Fruit fly (Drosophila melanogaster) whole organism, wandering third instar larva: ENCODE results near the gene myd.

Experiments
- CrebA ChIP-seq: fragments of 200-800 bp; sonication (Bioruptor generic); optimal IDR thresholded peaks from 2 replicates; lab custom pipeline; 2016; ENCODE audit warnings: missing biosample characterization, mild to moderate bottlenecking, missing genetic modification characterization, borderline replicate concordance
- Dfd ChIP-seq: fragments of >200 bp; optimal IDR thresholded peaks from 2 replicates; lab custom pipeline; 2017; ENCODE audit warnings: missing biosample characterization, missing genetic modification characterization
- Dif ChIP-seq: fragments of 200-275, 200-300 bp; sonication (Bioruptor generic); optimal IDR thresholded peaks from 2 replicates; lab custom pipeline; 2018; ENCODE audit warnings: missing biosample characterization, missing genetic modification characterization; ENCODE audit not compliant: partially characterized antibody
- HLH106 ChIP-seq: fragments of 200-800 bp; optimal IDR thresholded peaks from 3 replicates; lab custom pipeline; 2019; ENCODE audit warnings: missing biosample characterization, mild to moderate bottlenecking, missing genetic modification characterization, moderate library complexity
- Hnf4 ChIP-seq: fragments of 200-800 bp; sonication (Bioruptor generic); optimal IDR thresholded peaks from 2 replicates; lab custom pipeline; 2016; ENCODE audit warnings: missing biosample characterization, mild to moderate bottlenecking, missing genetic modification characterization
- Hr78 ChIP-seq: fragments of >200 bp; optimal IDR thresholded peaks from 2 replicates; lab custom pipeline; 2017; ENCODE audit warnings: missing biosample characterization, missing genetic modification characterization
- Jra ChIP-seq: sonication (Bioruptor generic); optimal IDR thresholded peaks from 2 replicates; lab custom pipeline; 2016; ENCODE audit warnings: missing biosample characterization, missing genetic modification characterization
- Mio ChIP-seq: sonication (Bioruptor generic); optimal IDR thresholded peaks from 2 replicates; lab custom pipeline; 2016; ENCODE audit warnings: missing biosample characterization, missing genetic modification characterization
- Myc ChIP-seq: fragments of >200 bp; optimal IDR thresholded peaks from 2 replicates; lab custom pipeline; 2017
- OdsH ChIP-seq: fragments of 200-800 bp; sonication (Bioruptor generic); optimal IDR thresholded peaks from 2 replicates; lab custom pipeline; 2016; ENCODE audit warnings: missing biosample characterization, mild to moderate bottlenecking, missing genetic modification characterization
- Rel ChIP-seq, 2 experiments: fragments of 200-800 bp; sonication (Bioruptor generic) in 1 of 2; optimal IDR thresholded peaks; 2 replicates in 1 of 2; 3 replicates in 1 of 2; lab custom pipeline; 2016 to 2019; ENCODE audit warnings: mild to moderate bottlenecking in 2 of 2, missing biosample characterization in 2 of 2, missing genetic modification characterization in 2 of 2, moderate library complexity in 1 of 2
- Sp1 ChIP-seq: fragments of 200-800 bp; sonication (Bioruptor generic); optimal IDR thresholded peaks from 3 replicates; lab custom pipeline; 2019; ENCODE audit warnings: missing biosample characterization, mild to moderate bottlenecking, missing genetic modification characterization, moderate library complexity
- Vsx2 ChIP-seq: fragments of 200-300, 225-300 bp; sonication (Bioruptor generic); optimal IDR thresholded peaks from 2 replicates; lab custom pipeline; 2018; ENCODE audit warnings: missing biosample characterization, missing genetic modification characterization; ENCODE audit not compliant: partially characterized antibody
- br ChIP-seq: fragments of 200-800 bp; sonication (Bioruptor generic); optimal IDR thresholded peaks from 2 replicates; lab custom pipeline; 2016; ENCODE audit warnings: missing biosample characterization, missing genetic modification characterization
- brk ChIP-seq: fragments of 200-800 bp; sonication (Bioruptor generic); optimal IDR thresholded peaks from 2 replicates; lab custom pipeline; 2016; ENCODE audit warnings: missing biosample characterization, mild to moderate bottlenecking, missing genetic modification characterization
- dl ChIP-seq, 2 experiments: fragments of 175-275, 200-275 bp in 1 of 2; fragments of 200-275 bp in 1 of 2; sonication (Bioruptor generic); optimal IDR thresholded peaks; lab custom pipeline; 2018; ENCODE audit warnings: mild to moderate bottlenecking in 2 of 2, missing biosample characterization in 2 of 2, missing genetic modification characterization in 2 of 2, moderate library complexity in 2 of 2; ENCODE audit not compliant: partially characterized antibody in 2 of 2, insufficient read depth in 1 of 2
- dmrt93B ChIP-seq: fragments of 200-800 bp; sonication (Bioruptor generic); optimal IDR thresholded peaks from 2 replicates; lab custom pipeline; 2018; ENCODE audit warnings: missing biosample characterization, mild to moderate bottlenecking, missing genetic modification characterization
- dsf ChIP-seq: sonication (Bioruptor generic); optimal IDR thresholded peaks from 2 replicates; lab custom pipeline; 2016; ENCODE audit warnings: missing biosample characterization, missing genetic modification characterization, borderline replicate concordance
- ey ChIP-seq: fragments of 200-800 bp; sonication (Bioruptor generic); optimal IDR thresholded peaks from 2 replicates; lab custom pipeline; 2016; ENCODE audit warnings: missing biosample characterization, missing genetic modification characterization
- foxo ChIP-seq, 2 experiments: fragments of 200-800 bp; sonication (Bioruptor generic); optimal IDR thresholded peaks; 2 replicates in 1 of 2; 3 replicates in 1 of 2; lab custom pipeline; 2016 to 2017; ENCODE audit warnings: missing biosample characterization in 2 of 2, missing genetic modification characterization in 2 of 2
- fru ChIP-seq: fragments of 200-800 bp; sonication (Bioruptor generic); optimal IDR thresholded peaks from 3 replicates; lab custom pipeline; 2016; ENCODE audit warnings: missing biosample characterization, mild to moderate bottlenecking, missing genetic modification characterization
- h ChIP-seq: fragments of 200-800 bp; sonication (Bioruptor generic); optimal IDR thresholded peaks from 3 replicates; lab custom pipeline; 2016; ENCODE audit warnings: missing biosample characterization, mild to moderate bottlenecking, missing genetic modification characterization
- jim ChIP-seq: fragments of 175-275, 200-325 bp; sonication (Bioruptor generic); optimal IDR thresholded peaks from 2 replicates; lab custom pipeline; 2016; ENCODE audit warnings: missing biosample characterization, mild to moderate bottlenecking, missing genetic modification characterization
- lola ChIP-seq: fragments of >200 bp; optimal IDR thresholded peaks from 2 replicates; lab custom pipeline; 2017; ENCODE audit warnings: missing biosample characterization, missing genetic modification characterization
- pan ChIP-seq: fragments of >200 bp; optimal IDR thresholded peaks from 2 replicates; lab custom pipeline; 2017
- psq ChIP-seq: fragments of 200-800 bp; sonication (Bioruptor generic); optimal IDR thresholded peaks from 3 replicates; lab custom pipeline; 2017; ENCODE audit warnings: missing biosample characterization, mild to moderate bottlenecking, missing genetic modification characterization, moderate library complexity
- rgr ChIP-seq: fragments of 200-800 bp; sonication (Bioruptor generic); optimal IDR thresholded peaks from 3 replicates; lab custom pipeline; 2016; ENCODE audit warnings: missing biosample characterization, mild to moderate bottlenecking, missing genetic modification characterization
- tai ChIP-seq: sonication (Bioruptor generic); optimal IDR thresholded peaks from 2 replicates; lab custom pipeline; 2016; ENCODE audit warnings: missing biosample characterization, missing genetic modification characterization
- woc ChIP-seq: sonication (Bioruptor generic); optimal IDR thresholded peaks from 2 replicates; lab custom pipeline; 2016; ENCODE audit warnings: missing biosample characterization, mild to moderate bottlenecking, missing genetic modification characterization

The myd gene

DNA sequence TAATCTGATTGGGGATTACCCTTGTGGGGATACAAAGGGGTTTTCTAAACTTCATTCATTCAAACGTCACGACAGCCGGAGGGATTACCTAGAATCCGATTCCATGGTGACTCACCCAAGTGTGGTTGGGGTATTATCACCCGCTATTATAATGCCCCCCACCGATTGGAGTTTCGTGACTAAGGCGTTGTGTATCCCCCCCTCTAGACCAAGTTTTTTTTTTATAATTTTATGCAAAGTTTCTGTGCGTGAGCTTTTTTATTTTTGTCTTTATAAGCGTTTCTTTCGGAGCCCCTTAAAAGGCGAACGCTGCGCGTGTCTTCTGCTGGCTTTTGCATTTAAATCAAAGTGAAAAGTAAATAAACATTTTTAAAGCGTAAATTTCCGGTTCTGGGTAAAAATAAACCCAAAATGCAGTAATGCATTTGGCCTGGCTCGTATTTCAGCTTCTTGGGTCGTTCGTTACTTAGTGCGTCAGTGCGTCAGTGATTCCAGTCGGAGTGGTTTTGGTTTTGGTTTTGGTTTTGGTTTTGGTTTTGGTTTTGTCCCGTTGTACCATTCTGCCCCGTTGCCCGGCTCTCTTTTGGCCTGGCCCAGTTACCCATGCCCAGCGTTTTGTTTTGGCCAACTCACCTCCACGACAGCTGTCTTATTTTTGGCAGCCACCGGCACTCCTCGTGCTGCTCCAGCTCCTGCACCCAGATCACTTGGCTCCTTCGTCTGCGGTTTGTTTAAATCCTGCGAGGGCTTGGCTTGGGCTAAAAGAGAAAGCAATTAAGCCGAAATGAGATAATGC, 29.4 kb upstream of the myd start:
- no peak for TF ChIP-seq dmrt93B (GFP tag; lab: Kevin White, UChicago)
- no peak for TF ChIP-seq h (GFP tag; lab: Kevin White, UChicago)
- TF ChIP-seq brk (GFP tag; lab: Kevin White, UChicago) = no peak
- TF ChIP-seq Sp1 (GFP tag; lab: Kevin White, UChicago) = no peak
- peak; percentile 81 for TF ChIP-seq fru (GFP tag; lab: Kevin White, UChicago)
- no peak for TF ChIP-seq tai (GFP tag; lab: Kevin White, UChicago)

dm6 chr3R:19151848-19152787, 28.3 kb upstream of the myd start:
- peak; percentile 27 for TF ChIP-seq OdsH (GFP tag; lab: Kevin White, UChicago)
- no peak for TF ChIP-seq br (GFP tag; lab: Kevin White, UChicago)
- no peak for TF ChIP-seq psq (GFP tag; lab: Kevin White, UChicago)
- no peak for TF ChIP-seq fru (GFP tag; lab: Kevin White, UChicago)
- TF ChIP-seq Dfd = no peak
- no peak for TF ChIP-seq lola
- TF ChIP-seq ey (GFP tag; lab: Kevin White, UChicago) = no peak
- peak; percentile 60 for TF ChIP-seq rgr (GFP tag; lab: Kevin White, UChicago)
- TF ChIP-seq Vsx2 (GFP tag; lab: Kevin White, UChicago) = no peak
- TF ChIP-seq pan (lab: Kevin White, UChicago) = no peak
- no peak for TF ChIP-seq dl (GFP tag; optimal IDR thresholded peaks at IDR 0.05; lab: Kevin White, UChicago; ENCODE audit: insufficient read depth in 1 of 2, partially characterized antibody in 2 of 2)
- no peak for TF ChIP-seq dsf
- no peak for TF ChIP-seq CrebA
- TF ChIP-seq Mio = no peak
- peak; percentile 19 for TF ChIP-seq woc (GFP tag; lab: Kevin White, UChicago)
- TF ChIP-seq dmrt93B (GFP tag; lab: Kevin White, UChicago) = no peak
- TF ChIP-seq Sp1 (GFP tag; lab: Kevin White, UChicago) = peak; percentile 61
- no peak for TF ChIP-seq Hr78 (GFP tag; lab: Kevin White, UChicago)
- TF ChIP-seq Hnf4 (GFP tag; lab: Kevin White, UChicago) = no peak
- TF ChIP-seq jim (GFP tag; lab: Kevin White, UChicago) = no peak
- peak; percentile 11 for TF ChIP-seq Myc
- TF ChIP-seq Jra (GFP tag; lab: Kevin White, UChicago) = no peak
- TF ChIP-seq h (GFP tag; lab: Kevin White, UChicago) = peak; percentile 38
- TF ChIP-seq foxo (GFP tag; optimal IDR thresholded peaks at IDR 0.05; lab: Kevin White, UChicago) = peak in 1 of 2 experiments; percentile 54
- TF ChIP-seq HLH106 (tag; lab: Kevin White, UChicago) = peak; percentile 54
- TF ChIP-seq Rel (GFP tag; optimal IDR thresholded peaks at IDR 0.05; lab: Kevin White, UChicago) = no peak
- no peak for TF ChIP-seq Rel (tag; optimal IDR thresholded peaks at IDR 0.05; lab: Kevin White, UChicago)
- no peak for TF ChIP-seq tai (GFP tag; lab: Kevin White, UChicago)

dm6 chr3R:19152835-19153234, 27.6 kb upstream of the myd start:
- no peak for TF ChIP-seq Rel (GFP tag; optimal IDR thresholded peaks at IDR 0.05; lab: Kevin White, UChicago)
- peak; percentile 90 for TF ChIP-seq Rel (tag; optimal IDR thresholded peaks at IDR 0.05; lab: Kevin White, UChicago)
- no peak for TF ChIP-seq CrebA

- TF ChIP-seq dl (GFP tag; optimal IDR thresholded peaks at IDR 0.05; lab: Kevin White, UChicago; ENCODE audit: insufficient read depth in 1 of 2, partially characterized antibody in 2 of 2) (no peak), Jra (GFP tag; lab: Kevin White, UChicago) (peak; percentile 21), dsf (peak; percentile 21), rgr (GFP tag; lab: Kevin White, UChicago) (peak; percentile 41), brk (GFP tag; lab: Kevin White, UChicago) (no peak), Dif (GFP tag; lab: Kevin White, UChicago) (no peak), foxo (GFP tag; optimal IDR thresholded peaks at IDR 0.05; lab: Kevin White, UChicago) (peak in 1 of 2 experiments; percentile 18), Myc (no peak), br (GFP tag; lab: Kevin White, UChicago) (peak; percentile 39), Sp1 (GFP tag; lab: Kevin White, UChicago) (peak; percentile 46), Hnf4 (GFP tag; lab: Kevin White, UChicago) (peak; percentile 60), HLH106 (tag; lab: Kevin White, UChicago) (peak; percentile 6), Rel (GFP tag; optimal IDR thresholded peaks at IDR 0.05; lab: Kevin White, UChicago) (no peak), Rel (tag; optimal IDR thresholded peaks at IDR 0.05; lab: Kevin White, UChicago) (peak; percentile 42), h (GFP tag; lab: Kevin White, UChicago) (peak; percentile 47), OdsH (GFP tag; lab: Kevin White, UChicago) (peak; percentile 48)
Measured at dm6 chr3R:19153502-19153983, 26.9 kb upstream of the myd start, which contains the start of gene CG5835. TSS of gene CG5835 (minus strand) at chr3R:19153686.
